Worm (Caenorhabditis elegans) whole organism, young adult: ENCODE results near the gene mct-3.

Experiments
- B0336.3 ChIP-seq: fragments of 200-800 bp; sonication (Bioruptor generic); IDR thresholded peaks from 2 replicates; pipeline ENCODE4 v1.3.6; 2022; ENCODE audit warnings: missing genetic modification characterization, missing compliant biosample characterization
- ama-1 ChIP-seq, 3 experiments: fragments of 150-350 bp in 1 of 3; sonication (generic microtip) in 2 of 3; optimal IDR thresholded peaks; 2 replicates each; lab custom pipeline; 2014 to 2018; ENCODE audit warnings: missing biosample characterization in 2 of 3, missing genetic modification characterization in 2 of 3, missing genetic modification reagents in 2 of 3
- efl-1 ChIP-seq: fragments of 150-350 bp; optimal IDR thresholded peaks from 2 replicates; lab custom pipeline; 2014; ENCODE audit warnings: missing biosample characterization, missing genetic modification reagents, missing genetic modification characterization
- madf-6 ChIP-seq: fragments of 200-800 bp; sonication (Bioruptor generic); IDR thresholded peaks from 2 replicates; pipeline ENCODE4 v1.3.6; 2022; ENCODE audit warnings: missing genetic modification reagents, missing genetic modification characterization, missing compliant biosample characterization
- mcd-1 ChIP-seq: fragments of 200-800 bp; sonication (Bioruptor generic); IDR thresholded peaks from 2 replicates; pipeline ENCODE4 v1.3.6; 2022; ENCODE audit warnings: missing genetic modification reagents, missing genetic modification characterization, missing compliant biosample characterization
- nfyb-1 ChIP-seq: fragments of 200-800 bp; sonication (Bioruptor generic); IDR thresholded peaks from 2 replicates; pipeline ENCODE4 v1.3.6; 2022; ENCODE audit warnings: missing genetic modification reagents, missing genetic modification characterization, missing compliant biosample characterization
- nhr-179 ChIP-seq: sonication (generic microtip); optimal IDR thresholded peaks from 2 replicates; lab custom pipeline; 2016; ENCODE audit warnings: mild to moderate bottlenecking, missing genetic modification characterization, missing compliant biosample characterization
- rcor-1 ChIP-seq: fragments of 200-800 bp; sonication (Bioruptor generic); IDR thresholded peaks from 2 replicates; pipeline ENCODE4 v1.3.6; 2022; ENCODE audit warnings: missing genetic modification reagents, missing genetic modification characterization, missing compliant biosample characterization
- somi-1 ChIP-seq: fragments of 200-800 bp; sonication (Bioruptor generic); optimal IDR thresholded peaks from 2 replicates; lab custom pipeline; 2018; ENCODE audit warnings: mild to moderate bottlenecking, missing genetic modification characterization, missing compliant biosample characterization
- zfh-2 ChIP-seq: fragments of 200-800 bp; sonication (Bioruptor generic); conservative IDR thresholded peaks from 2 replicates; pipeline ENCODE4 v1.3.6; 2022; ENCODE audit warnings: missing genetic modification reagents, missing genetic modification characterization, missing compliant biosample characterization

- TF ChIP-seq ama-1 (optimal IDR thresholded peaks at IDR 0.05; lab: Kevin White, UChicago) (no peak), ama-1 (GFP tag; optimal IDR thresholded peaks at IDR 0.05; lab: Kevin White, UChicago) (no peak), nfyb-1 (GFP tag; lab: Robert Waterston, UW) (no peak), madf-6 (GFP tag; lab: Robert Waterston, UW) (no peak), B0336.3 (GFP tag; lab: Robert Waterston, UW) (no peak), rcor-1 (no peak), zfh-2 (no peak), efl-1 (no peak), mcd-1 (GFP tag; lab: Robert Waterston, UW) (no peak), nhr-179 (tag; lab: Kevin White, UChicago) (no peak), somi-1 (no peak)
These were observed 51.1 kb downstream of the mct-3 start for ce11 chrX:13903769-13904168.
